Fruit fly (Drosophila melanogaster) whole organism, adult: Measurements from ENCODE around the gene CG18301.

Experiments
- CG12768 ChIP-seq: fragments of 200-800 bp; sonication (Bioruptor generic); optimal IDR thresholded peaks from 2 replicates; lab custom pipeline; 2017; ENCODE audit warnings: missing biosample characterization, missing genetic modification characterization, mild to moderate bottlenecking, moderate library complexity, missing genetic modification reagents
- CG7101 ChIP-seq: fragments of 200-800 bp; sonication (Bioruptor generic); optimal IDR thresholded peaks from 2 replicates; lab custom pipeline; 2018; ENCODE audit warnings: missing biosample characterization, mild to moderate bottlenecking, missing genetic modification characterization, moderate library complexity
- cic ChIP-seq: fragments of 200-800 bp; sonication (Bioruptor generic); optimal IDR thresholded peaks from 2 replicates; lab custom pipeline; 2017; ENCODE audit warnings: missing biosample characterization, mild to moderate bottlenecking, missing genetic modification characterization, moderate library complexity
- cnc ChIP-seq, 2 experiments: fragments of >200 bp; optimal IDR thresholded peaks; 2 replicates each; lab custom pipeline; 2017
- kay ChIP-seq: fragments of 200-800 bp; sonication (Bioruptor generic); peaks from one replicate; lab custom pipeline; 2016; ENCODE audit warnings: missing biosample characterization, missing genetic modification characterization, borderline replicate concordance

dm6 chr2L:10483073-10483472, 48.5 kb upstream of the CG18301 start, which contains the start of gene Grip75:
- no peak for TF ChIP-seq cic (GFP tag; lab: Kevin White, UChicago)
- TF ChIP-seq cnc (optimal IDR thresholded peaks at IDR 0.05; lab: Kevin White, UChicago): no peak
- no peak for TF ChIP-seq CG7101 (tag; lab: Kevin White, UChicago)
- no peak for TF ChIP-seq kay
- no peak for TF ChIP-seq CG12768 (GFP tag; lab: Kevin White, UChicago)
